Fruit fly (Drosophila melanogaster): ENCODE measurements around the gene mth.

DNA sequence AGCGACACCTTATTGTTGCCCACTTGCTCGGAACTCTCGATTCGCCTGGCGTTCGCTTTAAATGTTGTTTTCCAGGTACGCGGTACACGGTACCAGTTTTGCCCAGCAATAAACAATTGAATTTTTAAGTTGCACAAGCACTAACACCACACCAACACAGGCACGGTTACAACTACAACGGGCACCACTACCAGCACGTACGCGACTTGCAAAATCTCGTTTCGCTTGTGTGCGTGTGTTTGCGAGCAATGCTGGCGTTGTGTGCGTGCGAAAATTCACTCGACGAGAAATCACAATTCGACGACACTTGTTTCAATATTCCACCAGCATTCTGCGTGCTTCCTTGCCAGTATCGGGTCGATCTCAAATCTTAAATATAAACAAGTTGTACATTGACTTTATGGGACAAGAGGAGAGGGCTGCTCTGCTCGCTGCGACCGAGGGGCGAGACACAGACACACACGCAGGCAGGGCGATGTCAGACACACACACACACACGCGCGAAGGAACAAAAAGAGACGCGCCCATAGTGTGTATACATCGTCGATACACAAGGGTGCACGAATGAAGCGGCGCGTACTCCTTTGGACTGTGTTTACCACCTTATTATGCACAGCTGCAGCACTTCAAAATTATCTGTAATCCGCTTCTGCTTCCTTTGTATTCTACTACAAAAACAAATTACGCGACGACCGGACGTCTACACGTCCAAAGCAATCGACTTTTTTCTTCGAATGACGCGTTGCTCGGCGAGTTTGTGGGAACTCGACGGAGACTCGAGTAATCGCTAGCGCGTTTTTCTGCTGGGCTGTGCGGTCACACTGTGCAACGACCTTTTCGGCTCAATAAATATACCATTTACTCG is 27.4 kb downstream of the mth start, which contains the start of gene fwd:
- 0 out of 2 replicates have a peak, but pooled peaks have one; percentile 14 for TF ChIP-seq CG12605 (GFP tag; IDR thresholded peaks at IDR 0.05)
- no peak; the same call in 1 of the 2 replicates for TF ChIP-seq Ets98B (GFP tag; IDR thresholded peaks at IDR 0.05)
- no peak for TF ChIP-seq gl (tag; optimal IDR thresholded peaks at IDR 0.05)
- peak; percentile 30 for TF ChIP-seq CG8159 (tag; optimal IDR thresholded peaks at IDR 0.05)
- no peak for TF ChIP-seq rn (GFP tag; IDR thresholded peaks at IDR 0.05)
- no peak for TF ChIP-seq D1 (tag; optimal IDR thresholded peaks at IDR 0.05)
- TF ChIP-seq CG9948 (tag; optimal IDR thresholded peaks at IDR 0.05), result no peak
- no peak for TF ChIP-seq CG32121 (GFP tag; IDR thresholded peaks at IDR 0.05)
- no peak for TF ChIP-seq CG34367 (tag; optimal IDR thresholded peaks at IDR 0.05)
- no peak for TF ChIP-seq Pif1A (GFP tag; optimal IDR thresholded peaks at IDR 0.05)
